Fruit fly (Drosophila melanogaster) whole organism, embryonic: ENCODE results near the gene Amun.
A peak's percentile ranks its signal among the peaks of the same experiment; 100 is the strongest.

Experiments
- Atf6 ChIP-seq: fragments of 200-800 bp; sonication (Bioruptor generic); IDR thresholded peaks from 2 replicates; pipeline ENCODE4 v1.3.6; 2022; ENCODE audit warnings: missing biosample characterization, missing genetic modification characterization
- BtbVII ChIP-seq: fragments of 200-800 bp; sonication (Bioruptor generic); optimal IDR thresholded peaks from 3 replicates; lab custom pipeline; 2017; ENCODE audit warnings: missing biosample characterization, mild to moderate bottlenecking, missing genetic modification characterization
- CG10209 ChIP-seq: fragments of 200-800 bp; sonication (Bioruptor generic); optimal IDR thresholded peaks from 3 replicates; lab custom pipeline; 2017; ENCODE audit warnings: missing biosample characterization, mild to moderate bottlenecking, missing genetic modification characterization, missing genetic modification reagents
- CG13287 ChIP-seq: fragments of 200-800 bp; sonication (Bioruptor generic); IDR thresholded peaks from 2 replicates; pipeline ENCODE4 v1.3.6; 2022; ENCODE audit warnings: missing biosample characterization, missing genetic modification characterization; ENCODE audit not compliant: partially characterized antibody
- CG17359 ChIP-seq: fragments of 200-800 bp; sonication (Bioruptor generic); optimal IDR thresholded peaks from 3 replicates; lab custom pipeline; 2018; ENCODE audit warnings: missing biosample characterization, mild to moderate bottlenecking, missing genetic modification characterization, moderate library complexity
- CG1832 ChIP-seq: fragments of 200-800 bp; sonication (Bioruptor generic); optimal IDR thresholded peaks from 2 replicates; lab custom pipeline; 2017; ENCODE audit warnings: missing biosample characterization, mild to moderate bottlenecking, missing genetic modification characterization, inconsistent platforms
- CG2116 ChIP-seq: fragments of 200-800 bp; sonication (Bioruptor generic); optimal IDR thresholded peaks from 3 replicates; lab custom pipeline; 2018; ENCODE audit warnings: missing biosample characterization, mild to moderate bottlenecking, missing genetic modification characterization
- CG2875 ChIP-seq: fragments of 200-800 bp; sonication (Bioruptor generic); optimal IDR thresholded peaks from 2 replicates; lab custom pipeline; 2017; ENCODE audit warnings: missing biosample characterization, mild to moderate bottlenecking, missing genetic modification characterization, missing genetic modification reagents
- CG3065 ChIP-seq: fragments of 200-800 bp; sonication (Bioruptor generic); optimal IDR thresholded peaks from 2 replicates; lab custom pipeline; 2016; ENCODE audit warnings: missing biosample characterization, missing genetic modification characterization
- CG31224 ChIP-seq: fragments of 200-800 bp; sonication (Bioruptor generic); IDR thresholded peaks from 2 replicates; pipeline ENCODE4 v1.3.6; 2022; ENCODE audit warnings: missing biosample characterization, missing genetic modification characterization
- CG3726 ChIP-seq: fragments of 200-800 bp; sonication (Bioruptor generic); IDR thresholded peaks from 3 replicates; pipeline ENCODE4, ENCODE4 v1.3.6; 2022; ENCODE audit warnings: missing biosample characterization, missing genetic modification characterization
- CG3838 ChIP-seq: fragments of 200-800 bp; sonication (Bioruptor generic); optimal IDR thresholded peaks from 3 replicates; lab custom pipeline; 2016; ENCODE audit warnings: missing biosample characterization, missing genetic modification characterization
- CG3847 ChIP-seq: fragments of 200-800 bp; sonication (Bioruptor generic); IDR thresholded peaks from 2 replicates; pipeline ENCODE4 v1.3.6; 2022; ENCODE audit warnings: missing biosample characterization, missing genetic modification characterization
- CG43689 ChIP-seq: fragments of 200-800 bp; sonication (Bioruptor generic); IDR thresholded peaks from 2 replicates; pipeline ENCODE4 v1.3.6; 2022; ENCODE audit warnings: missing biosample characterization, missing genetic modification characterization
- CG5245 ChIP-seq: fragments of 200-800 bp; sonication (Bioruptor generic); optimal IDR thresholded peaks from 3 replicates; lab custom pipeline; 2016; ENCODE audit warnings: missing biosample characterization, missing genetic modification characterization
- CG5953 ChIP-seq: fragments of 200-800 bp; sonication (Bioruptor generic); IDR thresholded peaks from 2 replicates; pipeline ENCODE4 v1.3.6; 2022; ENCODE audit warnings: missing biosample characterization, missing genetic modification characterization
- CG6813 ChIP-seq: fragments of 200-800 bp; sonication (Bioruptor generic); optimal IDR thresholded peaks from 2 replicates; lab custom pipeline; 2017; ENCODE audit warnings: missing biosample characterization, missing genetic modification characterization, mild to moderate bottlenecking, moderate library complexity, missing genetic modification reagents
- CG9797 ChIP-seq: fragments of 200-800 bp; sonication (Bioruptor generic); optimal IDR thresholded peaks from 3 replicates; lab custom pipeline; 2018; ENCODE audit warnings: missing biosample characterization, mild to moderate bottlenecking, missing genetic modification characterization
- CG9817 ChIP-seq: fragments of 200-800 bp; sonication (Bioruptor generic); optimal IDR thresholded peaks from 2 replicates; lab custom pipeline; 2018; ENCODE audit warnings: missing biosample characterization, mild to moderate bottlenecking, missing genetic modification characterization, moderate library complexity
- CkIIα-i1 ChIP-seq: fragments of 200-800 bp; sonication (Bioruptor generic); IDR thresholded peaks from 2 replicates; pipeline ENCODE4 v1.3.6; 2022; ENCODE audit warnings: missing biosample characterization, missing genetic modification characterization
- Dp ChIP-seq: fragments of 200-800 bp; sonication (Bioruptor generic); optimal IDR thresholded peaks from 2 replicates; lab custom pipeline; 2018; ENCODE audit warnings: missing biosample characterization, mild to moderate bottlenecking, missing genetic modification characterization, moderate library complexity
- Elba2 ChIP-seq: fragments of 200-800 bp; sonication (Bioruptor generic); optimal IDR thresholded peaks from 3 replicates; lab custom pipeline; 2016; ENCODE audit warnings: missing biosample characterization, missing genetic modification characterization
- Gsc ChIP-seq: fragments of 200-800 bp; sonication (Bioruptor generic); IDR thresholded peaks from 2 replicates; pipeline ENCODE4 v1.3.6; 2022; ENCODE audit warnings: missing biosample characterization, missing genetic modification characterization
- Med ChIP-seq: fragments of 200-800 bp; sonication (Bioruptor generic); peaks from one replicate; lab custom pipeline; 2016; ENCODE audit warnings: missing biosample characterization, missing genetic modification characterization, mild to moderate bottlenecking, inconsistent platforms, moderate library complexity
- Nf-YC ChIP-seq: fragments of 200-800 bp; optimal IDR thresholded peaks from 3 replicates; lab custom pipeline; 2019; ENCODE audit warnings: missing biosample characterization, mild to moderate bottlenecking, missing genetic modification characterization, moderate library complexity
- Optix ChIP-seq: fragments of 200-800 bp; sonication (Bioruptor generic); IDR thresholded peaks from 3 replicates; pipeline ENCODE4 v1.3.6; 2022; ENCODE audit warnings: missing biosample characterization, missing genetic modification characterization
- Poxn ChIP-seq: fragments of 200-800 bp; sonication (Bioruptor generic); IDR thresholded peaks from 2 replicates; pipeline ENCODE4 v1.3.6; 2022; ENCODE audit warnings: missing biosample characterization, missing genetic modification characterization
- Sox100B ChIP-seq: fragments of 200-800 bp; sonication (Bioruptor generic); optimal IDR thresholded peaks from 3 replicates; lab custom pipeline; 2018; ENCODE audit warnings: missing biosample characterization, mild to moderate bottlenecking, missing genetic modification characterization
- Taf1 ChIP-seq: fragments of 200-800 bp; sonication (Bioruptor generic); IDR thresholded peaks from 2 replicates; pipeline ENCODE4 v1.3.6; 2022; ENCODE audit warnings: missing biosample characterization, missing genetic modification characterization
- Xbp1 ChIP-seq: fragments of 200-800 bp; sonication (Bioruptor generic); optimal IDR thresholded peaks from 3 replicates; lab custom pipeline; 2016; ENCODE audit warnings: missing biosample characterization, mild to moderate bottlenecking, missing genetic modification characterization
- al ChIP-seq: fragments of 200-800 bp; sonication (Bioruptor generic); IDR thresholded peaks from 2 replicates; pipeline ENCODE4 v1.3.6; 2022; ENCODE audit warnings: missing biosample characterization, missing genetic modification characterization
- amos ChIP-seq: fragments of 200-800 bp; sonication (Bioruptor generic); IDR thresholded peaks from 2 replicates; pipeline ENCODE4 v1.3.6; 2022; ENCODE audit warnings: missing biosample characterization, missing genetic modification characterization; ENCODE audit not compliant: partially characterized antibody
- ara ChIP-seq: fragments of 200-800 bp; sonication (Bioruptor generic); IDR thresholded peaks from 2 replicates; pipeline ENCODE4 v1.3.6; 2022; ENCODE audit warnings: missing biosample characterization, missing genetic modification characterization
- az2 ChIP-seq: fragments of 200-800 bp; sonication (Bioruptor generic); optimal IDR thresholded peaks from 3 replicates; lab custom pipeline; 2016; ENCODE audit warnings: missing biosample characterization, missing genetic modification characterization
- cad ChIP-seq: fragments of >200 bp; optimal IDR thresholded peaks from 2 replicates; lab custom pipeline; 2017; ENCODE audit warnings: missing biosample characterization, missing genetic modification characterization
- cwo ChIP-seq: fragments of 200-800 bp; sonication (Bioruptor generic); optimal IDR thresholded peaks from 3 replicates; lab custom pipeline; 2017; ENCODE audit warnings: missing biosample characterization, missing genetic modification characterization, mild to moderate bottlenecking, moderate library complexity, missing genetic modification reagents
- disco-r ChIP-seq: fragments of 200-800 bp; sonication (Bioruptor generic); optimal IDR thresholded peaks from 2 replicates; lab custom pipeline; 2016; ENCODE audit warnings: missing biosample characterization, missing genetic modification characterization
- dmrt11E ChIP-seq: fragments of 200-800 bp; sonication (Bioruptor generic); optimal IDR thresholded peaks from 3 replicates; lab custom pipeline; 2018; ENCODE audit warnings: missing biosample characterization, mild to moderate bottlenecking, missing genetic modification characterization, moderate library complexity
- eve ChIP-seq, 2 experiments: fragments of >200 bp; optimal IDR thresholded peaks; 2 replicates each; lab custom pipeline; 2017; ENCODE audit warnings: missing biosample characterization in 2 of 2, missing genetic modification characterization in 2 of 2
- hbn ChIP-seq: fragments of 200-800 bp; sonication (Bioruptor generic); IDR thresholded peaks from 2 replicates; pipeline ENCODE4 v1.3.6; 2022; ENCODE audit warnings: missing biosample characterization, missing genetic modification characterization; ENCODE audit not compliant: partially characterized antibody
- klu ChIP-seq: fragments of 200-800 bp; sonication (Bioruptor generic); IDR thresholded peaks from 2 replicates; pipeline ENCODE4 v1.3.6; 2022; ENCODE audit warnings: missing biosample characterization, missing genetic modification characterization
- lbe ChIP-seq: fragments of 200-800 bp; sonication (Bioruptor generic); optimal IDR thresholded peaks from 2 replicates; lab custom pipeline; 2016; ENCODE audit warnings: missing biosample characterization, mild to moderate bottlenecking, missing genetic modification characterization
- nau ChIP-seq: fragments of 200-800 bp; sonication (Bioruptor generic); optimal IDR thresholded peaks from 3 replicates; lab custom pipeline; 2017; ENCODE audit warnings: missing biosample characterization, mild to moderate bottlenecking, missing genetic modification characterization, missing genetic modification reagents
- onecut ChIP-seq: fragments of 200-800 bp; sonication (Bioruptor generic); IDR thresholded peaks from 2 replicates; pipeline ENCODE4 v1.3.6; 2022; ENCODE audit warnings: missing biosample characterization, missing genetic modification characterization
- pho ChIP-seq: fragments of 200-800 bp; sonication (Bioruptor generic); optimal IDR thresholded peaks from 2 replicates; lab custom pipeline; 2016; ENCODE audit warnings: missing biosample characterization, missing genetic modification characterization
- so ChIP-seq: fragments of 200-800 bp; sonication (Bioruptor generic); IDR thresholded peaks from 3 replicates; pipeline ENCODE4 v1.3.6; 2022; ENCODE audit warnings: missing biosample characterization, missing genetic modification characterization
- tin ChIP-seq: fragments of 200-800 bp; sonication (Bioruptor generic); optimal IDR thresholded peaks from 3 replicates; lab custom pipeline; 2016; ENCODE audit warnings: missing biosample characterization, missing genetic modification characterization
- vfl ChIP-seq: fragments of 200-800 bp; sonication (Bioruptor generic); optimal IDR thresholded peaks from 2 replicates; lab custom pipeline; 2016; ENCODE audit warnings: missing biosample characterization, missing genetic modification characterization
- zfh2 ChIP-seq: fragments of 200-800 bp; sonication (Bioruptor generic); optimal IDR thresholded peaks from 2 replicates; lab custom pipeline; 2016; ENCODE audit warnings: missing biosample characterization, missing genetic modification characterization

The Amun gene

DNA sequence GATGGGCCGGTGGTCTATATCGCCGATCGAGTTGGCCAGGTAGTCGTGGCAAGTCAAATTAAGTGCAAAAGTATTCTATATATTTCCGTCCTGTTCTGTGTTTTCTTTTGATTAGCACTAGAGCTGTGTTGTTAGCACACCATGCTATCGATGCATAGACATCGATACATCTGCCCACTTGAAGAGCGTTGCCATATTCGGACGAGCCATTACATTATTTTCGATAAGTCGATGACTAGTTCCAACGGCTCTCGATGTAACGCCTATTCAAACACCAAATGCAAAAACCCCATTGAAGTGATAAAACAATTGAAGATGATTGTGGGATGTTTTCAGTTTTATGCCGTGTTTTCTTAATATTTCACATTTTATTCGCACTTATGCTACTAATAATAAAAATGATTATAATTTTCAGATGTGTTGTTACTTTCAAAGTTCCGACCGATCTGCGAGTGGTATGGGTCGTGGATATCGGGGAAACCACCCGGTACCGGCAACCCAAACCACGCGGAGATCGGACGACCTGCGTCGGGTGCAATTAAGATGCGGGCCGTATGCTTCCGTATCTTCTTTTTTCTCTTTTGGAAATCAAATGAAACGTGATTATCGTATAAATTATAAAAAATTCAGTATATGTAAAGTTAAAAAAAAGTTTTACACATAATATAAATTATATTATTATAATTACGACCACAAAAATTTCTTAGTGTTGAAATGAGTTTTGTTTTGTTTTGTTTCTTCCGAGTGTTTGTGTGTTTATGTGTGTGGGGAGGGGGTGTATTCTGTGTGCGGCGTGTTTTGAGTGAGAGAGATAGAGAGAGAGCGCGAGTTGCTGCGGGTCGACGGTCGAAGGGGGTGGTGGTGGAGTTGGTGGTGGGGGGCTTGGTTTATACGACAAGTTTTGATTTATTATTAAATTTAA, 5.3 kb downstream of the Amun start, which contains the start of gene FucT6 (continued):
- TF ChIP-seq CG10209 (GFP tag; lab: Kevin White, UChicago) (peak; percentile 6), hbn (GFP tag; lab: Robert Waterston, UW) (peak; percentile 80), Med (peak; percentile 84), Poxn (GFP tag; lab: Robert Waterston, UW) (no peak), onecut (no peak), so (GFP tag; lab: Robert Waterston, UW) (0 out of 3 replicates have a peak, but pooled peaks have one; percentile 13), CG13287 (peak; percentile 91), Gsc (GFP tag; lab: Robert Waterston, UW) (no peak), CG1832 (GFP tag; lab: Kevin White, UChicago) (peak; percentile 62), CG2875 (GFP tag; lab: Kevin White, UChicago) (no peak), CG3847 (GFP tag; lab: Robert Waterston, UW) (peak; percentile 59), disco-r (GFP tag; lab: Kevin White, UChicago) (no peak), CG5245 (GFP tag; lab: Kevin White, UChicago) (no peak), nau (GFP tag; lab: Kevin White, UChicago) (no peak), Taf1 (GFP tag; lab: Robert Waterston, UW) (no peak), Nf-YC (tag; lab: Kevin White, UChicago) (peak; percentile 26), zfh2 (GFP tag; lab: Kevin White, UChicago) (peak; percentile 8), cad (GFP tag; lab: Kevin White, UChicago) (no peak), Elba2 (GFP tag; lab: Kevin White, UChicago) (no peak), dmrt11E (tag; lab: Kevin White, UChicago) (no peak), CG3838 (GFP tag; lab: Kevin White, UChicago) (no peak), cwo (GFP tag; lab: Kevin White, UChicago) (peak; percentile 21), al (no peak), Dp (GFP tag; lab: Kevin White, UChicago) (peak; percentile 71), CG3726 (no peak), CG5953 (GFP tag; lab: Robert Waterston, UW) (no peak), CG6813 (GFP tag; lab: Kevin White, UChicago) (peak; percentile 30), CG17359 (no peak), az2 (no peak), CG3065 (GFP tag; lab: Kevin White, UChicago) (no peak), CG9797 (peak; percentile 38), lbe (GFP tag; lab: Kevin White, UChicago) (no peak), Optix (GFP tag; lab: Robert Waterston, UW) (no peak), eve (GFP tag; optimal IDR thresholded peaks at IDR 0.05; lab: Kevin White, UChicago) (no peak), klu (GFP tag; lab: Robert Waterston, UW) (no peak), Atf6 (GFP tag; lab: Robert Waterston, UW) (peak; percentile 49; the same call in 1 of the 2 replicates), pho (peak; percentile 17), Xbp1 (no peak), Sox100B (GFP tag; lab: Kevin White, UChicago) (no peak), CG31224 (GFP tag; lab: Robert Waterston, UW) (no peak), CG2116 (GFP tag; lab: Kevin White, UChicago) (peak; percentile 86), BtbVII (GFP tag; lab: Kevin White, UChicago) (no peak), tin (GFP tag; lab: Kevin White, UChicago) (no peak), ara (no peak), CkIIα-i1 (GFP tag; lab: Robert Waterston, UW) (no peak), CG9817 (no peak), CG43689 (GFP tag; lab: Robert Waterston, UW) (no peak), vfl (no peak), amos (peak; percentile 93)
